Worm (Caenorhabditis elegans) whole organism, mixed stage, embryonic: ENCODE data around the gene C03B1.14.

Experiments used
- ceh-39 ChIP-seq: fragments of 150-350 bp; optimal IDR thresholded peaks from 2 replicates; lab custom pipeline; 2014; ENCODE audit warnings: missing biosample characterization, missing genetic modification characterization
- ces-1 ChIP-seq: fragments of 150-350 bp; optimal IDR thresholded peaks from 2 replicates; lab custom pipeline; 2014; ENCODE audit warnings: missing biosample characterization, missing genetic modification reagents, missing genetic modification characterization
- drap-1 ChIP-seq: fragments of 200-800 bp; sonication (Bioruptor generic); optimal IDR thresholded peaks from 3 replicates; lab custom pipeline; 2018; ENCODE audit warnings: mild to moderate bottlenecking, missing genetic modification characterization, missing compliant biosample characterization
- lin-13 ChIP-seq: fragments of 150-350 bp; optimal IDR thresholded peaks from 2 replicates; lab custom pipeline; 2014; ENCODE audit warnings: missing biosample characterization, missing genetic modification characterization
- lsy-2 ChIP-seq: fragments of 150-350 bp; optimal IDR thresholded peaks from 2 replicates; lab custom pipeline; 2014; ENCODE audit warnings: missing biosample characterization, missing genetic modification characterization
- mep-1 ChIP-seq: fragments of 150-350 bp; optimal IDR thresholded peaks from 2 replicates; lab custom pipeline; 2017; ENCODE audit warnings: missing biosample characterization, missing genetic modification reagents, missing genetic modification characterization, inconsistent platforms
- nhr-12 ChIP-seq: fragments of 150-350 bp; optimal IDR thresholded peaks from 2 replicates; lab custom pipeline; 2014; ENCODE audit warnings: missing biosample characterization, missing genetic modification characterization
- nhr-237 ChIP-seq: fragments of 150-350 bp; optimal IDR thresholded peaks from 2 replicates; lab custom pipeline; 2014; ENCODE audit warnings: missing biosample characterization, missing genetic modification characterization
- nhr-28 ChIP-seq: fragments of 150-350 bp; optimal IDR thresholded peaks from 2 replicates; lab custom pipeline; 2014; ENCODE audit warnings: missing biosample characterization, missing genetic modification characterization
- unc-62 ChIP-seq: fragments of 150-350 bp; optimal IDR thresholded peaks from 2 replicates; lab custom pipeline; 2014; ENCODE audit warnings: missing biosample characterization, missing genetic modification reagents, missing genetic modification characterization

- TF ChIP-seq lin-13 (no peak), drap-1 (GFP tag; lab: Kevin White, UChicago) (no peak), nhr-28 (tag; lab: Kevin White, UChicago) (no peak), unc-62 (GFP tag; lab: Kevin White, UChicago) (no peak), nhr-12 (tag; lab: Kevin White, UChicago) (no peak), lsy-2 (tag; lab: Kevin White, UChicago) (no peak), ceh-39 (tag; lab: Kevin White, UChicago) (no peak), nhr-237 (no peak), ces-1 (GFP tag; lab: Kevin White, UChicago) (no peak), mep-1 (tag; lab: Kevin White, UChicago) (no peak)
Measured at ce11 chrX:6341513-6341912, 19.0 kb downstream of the C03B1.14 start, which contains the start of gene C03B1.7.
